Fruit fly (Drosophila melanogaster) whole organism, embryonic: ENCODE results near the gene CG6356.

Experiments
- Asciz ChIP-seq: fragments of 200-800 bp; sonication (Bioruptor generic); optimal IDR thresholded peaks from 2 replicates; lab custom pipeline; 2017; ENCODE audit warnings: missing biosample characterization, mild to moderate bottlenecking, missing genetic modification characterization, missing genetic modification reagents
- B-H2 ChIP-seq: fragments of 200-800 bp; sonication (Bioruptor generic); optimal IDR thresholded peaks from 2 replicates; lab custom pipeline; 2018; ENCODE audit warnings: missing biosample characterization, mild to moderate bottlenecking, missing genetic modification characterization
- CG1024 ChIP-seq: fragments of 200-800 bp; sonication (Bioruptor generic); IDR thresholded peaks from 2 replicates; pipeline ENCODE4 v1.3.6; 2022; ENCODE audit warnings: missing biosample characterization, missing genetic modification characterization
- CG11696 ChIP-seq: fragments of 200-800 bp; sonication (Bioruptor generic); IDR thresholded peaks from 2 replicates; pipeline ENCODE4 v1.3.6; 2022; ENCODE audit warnings: missing biosample characterization, missing genetic modification characterization
- CG12236 ChIP-seq: fragments of 200-800 bp; sonication (Bioruptor generic); optimal IDR thresholded peaks from 2 replicates; lab custom pipeline; 2016; ENCODE audit warnings: missing biosample characterization, missing genetic modification characterization
- CG13624 ChIP-seq: fragments of 200-800 bp; sonication (Bioruptor generic); optimal IDR thresholded peaks from 2 replicates; lab custom pipeline; 2016; ENCODE audit warnings: missing biosample characterization, missing genetic modification characterization
- CG14014 ChIP-seq: fragments of 200-800 bp; sonication (Bioruptor generic); IDR thresholded peaks from 2 replicates; pipeline ENCODE4 v1.3.6; 2022; ENCODE audit warnings: missing biosample characterization, missing genetic modification characterization
- CG16779 ChIP-seq: fragments of 200-800 bp; sonication (Bioruptor generic); IDR thresholded peaks from 2 replicates; pipeline ENCODE4 v1.3.6; 2022; ENCODE audit warnings: missing biosample characterization, missing genetic modification characterization
- CG17568 ChIP-seq: fragments of 200-800 bp; sonication (Bioruptor generic); optimal IDR thresholded peaks from 2 replicates; lab custom pipeline; 2018; ENCODE audit warnings: missing biosample characterization, mild to moderate bottlenecking, missing genetic modification characterization, moderate library complexity
- CG18476 ChIP-seq: fragments of 200-800 bp; sonication (Bioruptor generic); optimal IDR thresholded peaks from 2 replicates; lab custom pipeline; 2016; ENCODE audit warnings: missing biosample characterization, mild to moderate bottlenecking, missing genetic modification characterization
- CG31441 ChIP-seq: fragments of 200-800 bp; sonication (Bioruptor generic); IDR thresholded peaks from 2 replicates; pipeline ENCODE4 v1.3.6; 2022; ENCODE audit warnings: missing biosample characterization, missing genetic modification characterization
- CG32767 ChIP-seq: fragments of 200-800 bp; sonication (Bioruptor generic); IDR thresholded peaks from 2 replicates; pipeline ENCODE4 v1.3.6; 2022; ENCODE audit warnings: missing biosample characterization, missing genetic modification characterization
- CG3407 ChIP-seq: fragments of 200-800 bp; sonication (Bioruptor generic); optimal IDR thresholded peaks from 2 replicates; lab custom pipeline; 2018; ENCODE audit warnings: missing biosample characterization, mild to moderate bottlenecking, missing genetic modification characterization
- CG4282 ChIP-seq: fragments of 200-800 bp; sonication (Bioruptor generic); optimal IDR thresholded peaks from 2 replicates; lab custom pipeline; 2016; ENCODE audit warnings: missing biosample characterization, missing genetic modification characterization
- CG43689 ChIP-seq: fragments of 200-800 bp; sonication (Bioruptor generic); IDR thresholded peaks from 2 replicates; pipeline ENCODE4 v1.3.6; 2022; ENCODE audit warnings: missing biosample characterization, missing genetic modification characterization
- CG4617 ChIP-seq: fragments of 200-800 bp; sonication (Bioruptor generic); optimal IDR thresholded peaks from 3 replicates; lab custom pipeline; 2016; ENCODE audit warnings: missing biosample characterization, missing genetic modification characterization, borderline replicate concordance
- CG4707 ChIP-seq: fragments of 200-800 bp; sonication (Bioruptor generic); optimal IDR thresholded peaks from 2 replicates; lab custom pipeline; 2018; ENCODE audit warnings: missing biosample characterization, mild to moderate bottlenecking, missing genetic modification characterization, moderate library complexity
- CG5953 ChIP-seq: fragments of 200-800 bp; sonication (Bioruptor generic); IDR thresholded peaks from 2 replicates; pipeline ENCODE4 v1.3.6; 2022; ENCODE audit warnings: missing biosample characterization, missing genetic modification characterization
- CG7745 ChIP-seq: fragments of 200-800 bp; sonication (Bioruptor generic); optimal IDR thresholded peaks from 2 replicates; lab custom pipeline; 2018; ENCODE audit warnings: missing biosample characterization, mild to moderate bottlenecking, missing genetic modification characterization, moderate library complexity
- CG9727 ChIP-seq: fragments of 200-800 bp; sonication (Bioruptor generic); optimal IDR thresholded peaks from 3 replicates; lab custom pipeline; 2017; ENCODE audit warnings: missing biosample characterization, mild to moderate bottlenecking, missing genetic modification characterization
- CG9817 ChIP-seq: fragments of 200-800 bp; sonication (Bioruptor generic); optimal IDR thresholded peaks from 2 replicates; lab custom pipeline; 2018; ENCODE audit warnings: missing biosample characterization, mild to moderate bottlenecking, missing genetic modification characterization, moderate library complexity
- Drgx ChIP-seq: fragments of 200-800 bp; sonication (Bioruptor generic); IDR thresholded peaks from 2 replicates; pipeline ENCODE4 v1.3.6; 2022; ENCODE audit warnings: missing biosample characterization, missing genetic modification characterization
- Fer1 ChIP-seq: fragments of 200-800 bp; sonication (Bioruptor generic); optimal IDR thresholded peaks from 2 replicates; lab custom pipeline; 2017; ENCODE audit warnings: missing biosample characterization, mild to moderate bottlenecking, missing genetic modification characterization
- HHEX ChIP-seq: fragments of 200-800 bp; sonication (Bioruptor generic); optimal IDR thresholded peaks from 3 replicates; lab custom pipeline; 2017; ENCODE audit warnings: missing biosample characterization, mild to moderate bottlenecking, missing genetic modification characterization, missing genetic modification reagents
- Hmr ChIP-seq: fragments of 200-800 bp; sonication (Bioruptor generic); optimal IDR thresholded peaks from 3 replicates; lab custom pipeline; 2017; ENCODE audit warnings: mild to moderate bottlenecking, missing biosample characterization, missing genetic modification reagents, missing genetic modification characterization
- NfI ChIP-seq: fragments of 200-800 bp; sonication (Bioruptor generic); optimal IDR thresholded peaks from 3 replicates; lab custom pipeline; 2018; ENCODE audit warnings: missing biosample characterization, mild to moderate bottlenecking, missing genetic modification characterization, moderate library complexity
- Oaz ChIP-seq: fragments of 200-800 bp; sonication (Bioruptor generic); IDR thresholded peaks from 2 replicates; pipeline ENCODE4 v1.3.6; 2022; ENCODE audit warnings: missing biosample characterization, missing genetic modification characterization
- Poxn ChIP-seq: fragments of 200-800 bp; sonication (Bioruptor generic); IDR thresholded peaks from 2 replicates; pipeline ENCODE4 v1.3.6; 2022; ENCODE audit warnings: missing biosample characterization, missing genetic modification characterization
- Ravus ChIP-seq: fragments of 200-800 bp; sonication (Bioruptor generic); IDR thresholded peaks from 2 replicates; pipeline ENCODE4 v1.3.6; 2022; ENCODE audit warnings: missing biosample characterization, missing genetic modification characterization
- bbx ChIP-seq: fragments of 200-800 bp; sonication (Bioruptor generic); IDR thresholded peaks from 2 replicates; pipeline ENCODE4 v1.3.6; 2022; ENCODE audit warnings: missing biosample characterization, missing genetic modification characterization; ENCODE audit not compliant: partially characterized antibody
- btn ChIP-seq: fragments of 200-800 bp; sonication (Bioruptor generic); optimal IDR thresholded peaks from 2 replicates; lab custom pipeline; 2016; ENCODE audit warnings: missing biosample characterization, missing genetic modification characterization
- chinmo ChIP-seq: fragments of 200-800 bp; sonication (Bioruptor generic); IDR thresholded peaks from 4 replicates; pipeline ENCODE4 v1.3.6; 2022; ENCODE audit warnings: missing biosample characterization, missing genetic modification characterization; ENCODE audit not compliant: partially characterized antibody
- corto ChIP-seq: fragments of 200-800 bp; sonication (Bioruptor generic); optimal IDR thresholded peaks from 2 replicates; lab custom pipeline; 2016; ENCODE audit warnings: missing biosample characterization, mild to moderate bottlenecking, missing genetic modification characterization, moderate library complexity
- en ChIP-seq: fragments of 200-800 bp; sonication (Bioruptor generic); optimal IDR thresholded peaks from 2 replicates; lab custom pipeline; 2016; ENCODE audit warnings: missing biosample characterization, missing genetic modification characterization
- ewg ChIP-seq: fragments of 200-800 bp; sonication (Bioruptor generic); optimal IDR thresholded peaks from 3 replicates; lab custom pipeline; 2017; ENCODE audit warnings: mild to moderate bottlenecking, missing biosample characterization, missing genetic modification reagents, missing genetic modification characterization
- eyg ChIP-seq: fragments of 200-800 bp; sonication (Bioruptor generic); optimal IDR thresholded peaks from 3 replicates; lab custom pipeline; 2016; ENCODE audit warnings: missing biosample characterization, missing genetic modification characterization
- fd96Cb ChIP-seq: fragments of 200-800 bp; sonication (Bioruptor generic); optimal IDR thresholded peaks from 2 replicates; lab custom pipeline; 2018; ENCODE audit warnings: missing biosample characterization, mild to moderate bottlenecking, missing genetic modification characterization, moderate library complexity
- ftz-f1 ChIP-seq: fragments of 200-800 bp; sonication (Bioruptor generic); optimal IDR thresholded peaks from 2 replicates; lab custom pipeline; 2016; ENCODE audit warnings: missing biosample characterization, missing genetic modification characterization
- gcm ChIP-seq: fragments of 200-800 bp; sonication (Bioruptor generic); optimal IDR thresholded peaks from 2 replicates; lab custom pipeline; 2019; ENCODE audit warnings: missing biosample characterization, mild to moderate bottlenecking, missing genetic modification characterization, moderate library complexity
- insv ChIP-seq, 2 experiments: fragments of 200-800 bp; sonication (Bioruptor generic); optimal IDR thresholded peaks; 3 replicates each; lab custom pipeline; 2016 to 2018; ENCODE audit warnings: missing biosample characterization in 2 of 2, missing genetic modification characterization in 2 of 2
- kah ChIP-seq: fragments of 200-800 bp; sonication (Bioruptor generic); optimal IDR thresholded peaks from 2 replicates; lab custom pipeline; 2018; ENCODE audit warnings: missing biosample characterization, mild to moderate bottlenecking, missing genetic modification characterization
- nerfin-1 ChIP-seq: fragments of 200-800 bp; sonication (Bioruptor generic); optimal IDR thresholded peaks from 3 replicates; lab custom pipeline; 2019; ENCODE audit warnings: missing biosample characterization, mild to moderate bottlenecking, missing genetic modification characterization, moderate library complexity
- ranshi ChIP-seq: fragments of 200-800 bp; sonication (Bioruptor generic); IDR thresholded peaks from 2 replicates; pipeline ENCODE4 v1.3.6; 2022; ENCODE audit warnings: missing biosample characterization, missing genetic modification characterization
- row ChIP-seq: fragments of 200-800 bp; sonication (Bioruptor generic); IDR thresholded peaks from 3 replicates; pipeline ENCODE4 v1.3.6; 2022; ENCODE audit warnings: missing biosample characterization, missing genetic modification characterization
- schlank ChIP-seq: fragments of 200-800 bp; sonication (Bioruptor generic); optimal IDR thresholded peaks from 2 replicates; lab custom pipeline; 2018; ENCODE audit warnings: missing biosample characterization, mild to moderate bottlenecking, missing genetic modification characterization
- sima ChIP-seq: fragments of 200-800 bp; sonication (Bioruptor generic); optimal IDR thresholded peaks from 2 replicates; lab custom pipeline; 2016; ENCODE audit warnings: missing biosample characterization, missing genetic modification characterization
- stwl ChIP-seq: fragments of 200-800 bp; sonication (Bioruptor generic); optimal IDR thresholded peaks from 3 replicates; lab custom pipeline; 2018; ENCODE audit warnings: missing biosample characterization, mild to moderate bottlenecking, missing genetic modification characterization, moderate library complexity
- tll ChIP-seq, 2 experiments: fragments of 200-800 bp in 1 of 2; fragments of >200 bp in 1 of 2; sonication (Bioruptor generic) in 1 of 2; optimal IDR thresholded peaks; 2 replicates each; lab custom pipeline; 2017 to 2019; ENCODE audit warnings: missing biosample characterization in 2 of 2, missing genetic modification characterization in 2 of 2, mild to moderate bottlenecking in 1 of 2, moderate library complexity in 1 of 2
- unpg ChIP-seq: fragments of 200-800 bp; sonication (Bioruptor generic); optimal IDR thresholded peaks from 3 replicates; lab custom pipeline; 2018; ENCODE audit warnings: missing biosample characterization, mild to moderate bottlenecking, missing genetic modification characterization, moderate library complexity
- vfl ChIP-seq: fragments of 200-800 bp; sonication (Bioruptor generic); optimal IDR thresholded peaks from 2 replicates; lab custom pipeline; 2016; ENCODE audit warnings: missing biosample characterization, missing genetic modification characterization
- wek ChIP-seq: fragments of 200-800 bp; sonication (Bioruptor generic); optimal IDR thresholded peaks from 3 replicates; lab custom pipeline; 2018; ENCODE audit warnings: missing biosample characterization, mild to moderate bottlenecking, missing genetic modification characterization, moderate library complexity

Gene CG6356

DNA sequence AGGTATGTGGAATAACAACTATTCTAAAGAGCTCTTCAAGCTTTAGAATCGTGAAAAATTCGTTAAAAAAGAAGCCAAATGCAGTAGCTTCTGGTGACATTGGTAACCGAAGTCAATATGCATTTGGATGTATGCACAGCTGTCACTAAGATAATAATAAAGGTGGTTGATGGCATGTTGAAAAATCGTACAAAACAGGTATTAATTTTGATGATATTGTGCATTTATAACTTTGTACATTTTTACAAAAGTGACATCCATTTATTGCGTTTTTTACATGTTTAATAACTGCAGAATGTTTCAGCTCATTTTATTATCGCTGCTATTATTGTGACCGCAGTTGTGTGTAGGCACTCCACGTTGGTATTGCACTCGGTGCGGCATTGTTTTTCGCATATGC, 17.8 kb downstream of the CG6356 start:
- TF ChIP-seq CG4617 (GFP tag; lab: Kevin White, UChicago): no peak
- no peak for TF ChIP-seq NfI (GFP tag; lab: Kevin White, UChicago)
- TF ChIP-seq Fer1 (GFP tag; lab: Kevin White, UChicago): no peak
- TF ChIP-seq B-H2 (GFP tag; lab: Kevin White, UChicago): no peak
- TF ChIP-seq Oaz (GFP tag; lab: Robert Waterston, UW): no peak
- TF ChIP-seq sima (GFP tag; lab: Kevin White, UChicago): no peak
- no peak for TF ChIP-seq fd96Cb (tag; lab: Kevin White, UChicago)
- no peak for TF ChIP-seq CG17568 (GFP tag; lab: Kevin White, UChicago)
- TF ChIP-seq CG12236 (GFP tag; lab: Kevin White, UChicago): no peak
- no peak for TF ChIP-seq CG16779 (GFP tag; lab: Robert Waterston, UW)
- TF ChIP-seq CG13624 (GFP tag; lab: Kevin White, UChicago): no peak
- TF ChIP-seq wek: peak; percentile 17
- no peak for TF ChIP-seq kah (GFP tag; lab: Kevin White, UChicago)
- TF ChIP-seq vfl (GFP tag; lab: Kevin White, UChicago): no peak
- TF ChIP-seq ewg (GFP tag; lab: Kevin White, UChicago): no peak
- TF ChIP-seq btn (GFP tag; lab: Kevin White, UChicago): no peak
- no peak for TF ChIP-seq tll (GFP tag; optimal IDR thresholded peaks at IDR 0.05; lab: Kevin White, UChicago)
- TF ChIP-seq CG9727: no peak
- TF ChIP-seq row: no peak
- TF ChIP-seq schlank: no peak
- TF ChIP-seq CG14014 (GFP tag; lab: Robert Waterston, UW): peak; percentile 10; the same call in 1 of the 2 replicates
- TF ChIP-seq Ravus (GFP tag; lab: Robert Waterston, UW): no peak
- peak; percentile 30 for TF ChIP-seq CG3407 (GFP tag; lab: Kevin White, UChicago)
- TF ChIP-seq unpg (GFP tag; lab: Kevin White, UChicago): peak; percentile 5
- TF ChIP-seq gcm: no peak
- TF ChIP-seq CG43689 (GFP tag; lab: Robert Waterston, UW): no peak
- no peak for TF ChIP-seq eyg (GFP tag; lab: Kevin White, UChicago)
- no peak for TF ChIP-seq corto (GFP tag; lab: Kevin White, UChicago)
- no peak for TF ChIP-seq Poxn
- peak; percentile 30 for TF ChIP-seq CG4707 (GFP tag; lab: Kevin White, UChicago)
- no peak for TF ChIP-seq insv (GFP tag; optimal IDR thresholded peaks at IDR 0.05; lab: Kevin White, UChicago)
- TF ChIP-seq en (GFP tag; lab: Kevin White, UChicago): no peak
- no peak for TF ChIP-seq ftz-f1 (GFP tag; lab: Kevin White, UChicago)
- peak; percentile 36 for TF ChIP-seq HHEX
- TF ChIP-seq Drgx (GFP tag; lab: Robert Waterston, UW): peak; percentile 46; the same call in 1 of the 2 replicates
- no peak for TF ChIP-seq CG7745 (tag; lab: Kevin White, UChicago)
- no peak for TF ChIP-seq stwl (tag; lab: Kevin White, UChicago)
- no peak for TF ChIP-seq CG9817 (tag; lab: Kevin White, UChicago)
- TF ChIP-seq Hmr (GFP tag; lab: Kevin White, UChicago): no peak
- TF ChIP-seq CG1024 (GFP tag; lab: Robert Waterston, UW): peak; percentile 36; the same call in 1 of the 2 replicates
- TF ChIP-seq CG5953 (GFP tag; lab: Robert Waterston, UW): 0 out of 2 replicates have a peak, but pooled peaks have one; percentile 45
- TF ChIP-seq CG11696 (GFP tag; lab: Robert Waterston, UW): peak; percentile 66
- no peak for TF ChIP-seq CG18476
- TF ChIP-seq ranshi (GFP tag; lab: Robert Waterston, UW): no peak
- TF ChIP-seq CG32767 (GFP tag; lab: Robert Waterston, UW): no peak
- TF ChIP-seq CG4282 (GFP tag; lab: Kevin White, UChicago): no peak
- TF ChIP-seq bbx (GFP tag; lab: Robert Waterston, UW): no peak
- TF ChIP-seq Asciz: peak; percentile 34
- no peak for TF ChIP-seq nerfin-1 (tag; lab: Kevin White, UChicago)
- TF ChIP-seq chinmo (GFP tag; lab: Robert Waterston, UW): no peak
- no peak for TF ChIP-seq CG31441 (GFP tag; lab: Robert Waterston, UW)
